Fruit fly (Drosophila melanogaster) whole organism, adult: Measurements from ENCODE around the gene CG14715.

Source experiments
- CG33017 ChIP-seq: fragments of 200-800 bp; sonication (Bioruptor generic); optimal IDR thresholded peaks from 2 replicates; lab custom pipeline; 2018; ENCODE audit warnings: missing biosample characterization, mild to moderate bottlenecking, missing genetic modification characterization, moderate library complexity
- CG7045 ChIP-seq: fragments of 200-800 bp; sonication (Bioruptor generic); optimal IDR thresholded peaks from 2 replicates; lab custom pipeline; 2017; ENCODE audit warnings: missing biosample characterization, mild to moderate bottlenecking, missing genetic modification characterization

DNA sequence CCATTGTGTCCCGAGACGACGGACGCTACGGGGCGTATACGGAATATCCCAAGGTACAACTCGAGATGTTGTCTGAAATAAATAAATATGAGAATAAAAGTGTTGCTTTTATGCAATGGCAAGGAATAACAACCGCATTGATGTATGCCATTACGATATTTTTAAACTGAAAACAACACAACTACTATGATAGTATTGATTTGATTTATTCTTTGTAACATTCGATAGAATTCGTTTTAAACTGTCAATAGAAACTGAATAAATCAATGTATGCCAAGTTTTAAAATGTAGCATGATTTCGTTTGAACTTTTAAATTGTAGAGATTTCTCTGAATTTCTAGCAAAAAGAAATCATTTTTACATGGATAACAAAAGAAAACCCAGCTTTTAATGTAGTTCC is 22.2 kb downstream of the CG14715 start, which contains the start of gene CG14717:
- TF ChIP-seq CG33017 (tag; lab: Kevin White, UChicago): no peak
- TF ChIP-seq CG7045 (GFP tag; lab: Kevin White, UChicago): no peak
